Worm (Caenorhabditis elegans): ENCODE measurements around the gene M28.10.

M28.10 gene

ce11 chrII:10662698-10663097, 15.4 kb downstream of the M28.10 start, which contains the start of gene D2089.8 (continued):
- TF ChIP-seq unc-130 (GFP tag; optimal IDR thresholded peaks at IDR 0.05) (no peak), Y56A3A.18 (GFP tag; IDR thresholded peaks at IDR 0.05) (no peak), madf-3 (GFP tag; IDR thresholded peaks at IDR 0.05) (no peak), F55B11.4 (tag; optimal IDR thresholded peaks at IDR 0.05; ENCODE audit: borderline replicate concordance, insufficient read depth) (no peak), ceh-79 (tag; optimal IDR thresholded peaks at IDR 0.05) (no peak), ztf-28 (GFP tag; IDR thresholded peaks at IDR 0.05) (no peak), zfh-2 (GFP tag; conservative IDR thresholded peaks at IDR 0.05) (no peak), F33H1.4 (GFP tag; IDR thresholded peaks at IDR 0.05) (peak; percentile 45), pbrm-1 (GFP tag; IDR thresholded peaks at IDR 0.05) (no peak), mcd-1 (GFP tag; IDR thresholded peaks at IDR 0.05) (no peak; the same call in 1 of the 2 replicates), atf-7 (tag; optimal IDR thresholded peaks at IDR 0.05) (no peak), chd-7 (tag; optimal IDR thresholded peaks at IDR 0.05) (no peak), F39B2.1 (GFP tag; IDR thresholded peaks at IDR 0.05) (no peak), cebp-2 (GFP tag; IDR thresholded peaks at IDR 0.05) (no peak), rpc-1 (optimal IDR thresholded peaks at IDR 0.05) (no peak), rpc-1 (tag; optimal IDR thresholded peaks at IDR 0.05) (no peak), gei-17 (GFP tag; optimal IDR thresholded peaks at IDR 0.05) (no peak), Y95B8A.8 (GFP tag; IDR thresholded peaks at IDR 0.05) (no peak), madf-6 (GFP tag; IDR thresholded peaks at IDR 0.05) (peak; percentile 94), egl-44 (GFP tag; IDR thresholded peaks at IDR 0.05) (no peak), nhr-179 (tag; optimal IDR thresholded peaks at IDR 0.05) (no peak), dpff-1 (tag; optimal IDR thresholded peaks at IDR 0.05) (no peak), lsy-27 (tag; optimal IDR thresholded peaks at IDR 0.05; ENCODE audit: borderline replicate concordance, insufficient read depth) (no peak), nhr-27 (tag; optimal IDR thresholded peaks at IDR 0.05) (no peak), F57C9.4 (tag; optimal IDR thresholded peaks at IDR 0.05) (no peak), K11D2.4 (GFP tag; IDR thresholded peaks at IDR 0.05) (no peak), fkh-3 (tag; optimal IDR thresholded peaks at IDR 0.05) (no peak), ztf-6 (GFP tag; IDR thresholded peaks at IDR 0.05) (no peak)

ce11 chrII:10665031-10665430, 17.7 kb downstream of the M28.10 start, which contains the start of gene D2089.3:
D2089.3 (minus strand) TSS chrII:10665131.
- TF ChIP-seq C17E4.6 (GFP tag; IDR thresholded peaks at IDR 0.05) (no peak), dpl-1 (GFP tag; optimal IDR thresholded peaks at IDR 0.05) (no peak), snpc-4 (GFP tag; optimal IDR thresholded peaks at IDR 0.05) (no peak), snpc-4 (tag; optimal IDR thresholded peaks at IDR 0.05) (no peak), ceh-91 (GFP tag; IDR thresholded peaks at IDR 0.05) (no peak), Y56A3A.18 (GFP tag; IDR thresholded peaks at IDR 0.05) (no peak), cebp-1 (GFP tag; IDR thresholded peaks at IDR 0.05) (no peak), cebp-1 (tag; optimal IDR thresholded peaks at IDR 0.05) (no peak), bed-1 (GFP tag; IDR thresholded peaks at IDR 0.05) (no peak), ama-1 (optimal IDR thresholded peaks at IDR 0.05) (no peak), ama-1 (GFP tag; optimal IDR thresholded peaks at IDR 0.05) (no peak), lin-26 (GFP tag; IDR thresholded peaks at IDR 0.05) (no peak), ztf-22 (GFP tag; optimal IDR thresholded peaks at IDR 0.05) (no peak), ztf-28 (GFP tag; IDR thresholded peaks at IDR 0.05) (no peak), pbrm-1 (GFP tag; IDR thresholded peaks at IDR 0.05) (no peak), repo-1 (tag; optimal IDR thresholded peaks at IDR 0.05) (no peak), xnd-1 (tag; optimal IDR thresholded peaks at IDR 0.05) (no peak)
